1 fruit fly cellular context compared by ENCODE assay signal in the genomic region with DNA sequence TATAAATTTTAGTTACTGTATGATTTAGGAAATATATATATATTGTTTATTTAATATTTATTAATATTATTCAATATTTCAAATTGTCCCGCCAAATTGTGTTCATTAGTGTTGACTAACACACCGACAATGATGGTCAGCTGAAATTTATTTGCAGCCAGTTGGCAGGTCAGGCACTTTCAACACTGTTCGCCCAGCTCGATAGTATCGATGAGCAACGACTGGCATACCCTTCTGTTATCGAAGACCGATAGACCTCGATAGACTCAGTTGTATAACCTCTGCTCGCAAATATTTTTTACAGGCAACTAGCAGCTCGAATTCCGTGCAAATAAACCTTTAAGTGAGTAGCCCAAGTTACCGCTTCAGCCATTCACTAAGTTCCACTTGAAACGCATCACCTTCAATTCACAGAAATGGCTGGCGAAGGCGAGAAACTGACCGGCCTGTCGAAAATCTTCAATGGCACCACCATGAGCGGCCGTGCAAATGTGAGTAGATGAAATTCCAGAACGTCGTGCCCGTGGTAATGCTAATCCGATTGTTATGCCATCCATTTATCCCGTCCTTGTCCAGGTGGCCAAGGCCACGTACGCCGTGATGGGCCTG.
TF ChIP-seq lines count a peak whose summit lies in the region.

A gene (plus strand): TSS at position 231 of the 609 bp plus-strand sequence.

TF ChIP-seq in whole organism, embryonic, 481 proteins besides CTCF, POLR2A, EP300 and RAD21 (continued from another document and continues in another):
- TF ChIP-seq CG15269 (tag; optimal IDR thresholded peaks at IDR 0.05; lab: Kevin White, UChicago) (peak; percentile 52), GATAe (GFP tag; conservative IDR thresholded peaks at IDR 0.05; lab: Robert Waterston, UW) (no peak), unc-4 (GFP tag; IDR thresholded peaks at IDR 0.05; lab: Robert Waterston, UW; ENCODE audit: partially characterized antibody) (peak; percentile 96), D19A (tag; optimal IDR thresholded peaks at IDR 0.05; lab: Kevin White, UChicago) (peak; percentile 29), CG17359 (tag; optimal IDR thresholded peaks at IDR 0.05; lab: Kevin White, UChicago) (peak; percentile 49), ranshi (GFP tag; IDR thresholded peaks at IDR 0.05; lab: Robert Waterston, UW) (peak; percentile 44; the same call in 1 of the 2 replicates), NfI (GFP tag; optimal IDR thresholded peaks at IDR 0.05; lab: Kevin White, UChicago) (peak; percentile 71), CG2678 (tag; optimal IDR thresholded peaks at IDR 0.05; lab: Kevin White, UChicago) (peak; percentile 38), Dfd (GFP tag; optimal IDR thresholded peaks at IDR 0.05; lab: Kevin White, UChicago) (no peak), zen (tag; optimal IDR thresholded peaks at IDR 0.05; lab: Kevin White, UChicago) (peak; percentile 49), CG14860 (GFP tag; IDR thresholded peaks at IDR 0.05; lab: Robert Waterston, UW; ENCODE audit: partially characterized antibody) (peak; percentile 88), CG30431 (GFP tag; optimal IDR thresholded peaks at IDR 0.05; lab: Kevin White, UChicago) (peak; percentile 35), Meics (GFP tag; optimal IDR thresholded peaks at IDR 0.05; lab: Kevin White, UChicago) (peak; percentile 43), CG7745 (tag; optimal IDR thresholded peaks at IDR 0.05; lab: Kevin White, UChicago) (no peak), oc (tag; optimal IDR thresholded peaks at IDR 0.05; lab: Kevin White, UChicago) (no peak), Dll (GFP tag; IDR thresholded peaks at IDR 0.05; lab: Robert Waterston, UW; ENCODE audit: partially characterized antibody) (peak; percentile 91), fd64A (GFP tag; optimal IDR thresholded peaks at IDR 0.05; lab: Kevin White, UChicago) (no peak), Asciz (GFP tag; optimal IDR thresholded peaks at IDR 0.05; lab: Kevin White, UChicago) (no peak), CG13424 (tag; optimal IDR thresholded peaks at IDR 0.05; lab: Kevin White, UChicago) (peak; percentile 46), br (optimal IDR thresholded peaks at IDR 0.05; lab: Kevin White, UChicago) (no peak), jumu (GFP tag; optimal IDR thresholded peaks at IDR 0.05; lab: Kevin White, UChicago) (peak; percentile 51), gt (GFP tag; IDR thresholded peaks at IDR 0.05; lab: Robert Waterston, UW) (no peak), chinmo (GFP tag; IDR thresholded peaks at IDR 0.05; lab: Robert Waterston, UW; ENCODE audit: partially characterized antibody) (peak; percentile 91; the same call in 2 of the 4 replicates), CG17912 (GFP tag; optimal IDR thresholded peaks at IDR 0.05; lab: Kevin White, UChicago) (peak; percentile 47), fd3F (GFP tag; optimal IDR thresholded peaks at IDR 0.05; lab: Kevin White, UChicago) (peak; percentile 31), bab2 (GFP tag; optimal IDR thresholded peaks at IDR 0.05; lab: Kevin White, UChicago) (peak; percentile 19), Rx (GFP tag; IDR thresholded peaks at IDR 0.05; lab: Robert Waterston, UW) (no peak), CG8281 (tag; optimal IDR thresholded peaks at IDR 0.05; lab: Kevin White, UChicago) (no peak), pfk (GFP tag; optimal IDR thresholded peaks at IDR 0.05; lab: Kevin White, UChicago) (peak; percentile 34), Hr78 (GFP tag; optimal IDR thresholded peaks at IDR 0.05; lab: Kevin White, UChicago) (no peak), CG18011 (GFP tag; optimal IDR thresholded peaks at IDR 0.05; lab: Kevin White, UChicago) (peak; percentile 22), CG8924 (tag; optimal IDR thresholded peaks at IDR 0.05; lab: Kevin White, UChicago) (peak; percentile 45), Med (GFP tag; lab: Kevin White, UChicago) (peak; percentile 96), CG7963 (GFP tag; IDR thresholded peaks at IDR 0.05; lab: Robert Waterston, UW; ENCODE audit: partially characterized antibody) (peak; percentile 96), nau (GFP tag; optimal IDR thresholded peaks at IDR 0.05; lab: Kevin White, UChicago) (no peak), rib (GFP tag; IDR thresholded peaks at IDR 0.05; lab: Robert Waterston, UW) (peak; percentile 63; the same call in 1 of the 2 replicates), Xbp1 (GFP tag; optimal IDR thresholded peaks at IDR 0.05; lab: Kevin White, UChicago) (peak; percentile 71), dmrt99B (tag; optimal IDR thresholded peaks at IDR 0.05; lab: Kevin White, UChicago) (peak; percentile 23), cas (GFP tag; IDR thresholded peaks at IDR 0.05; lab: Robert Waterston, UW) (0 out of 2 replicates have a peak, but pooled peaks have one; percentile 39), CG8388 (GFP tag; optimal IDR thresholded peaks at IDR 0.05; lab: Kevin White, UChicago) (peak; percentile 15), pb (GFP tag; optimal IDR thresholded peaks at IDR 0.05; lab: Kevin White, UChicago) (peak; percentile 14), CG3995 (GFP tag; optimal IDR thresholded peaks at IDR 0.05; lab: Kevin White, UChicago) (no peak), CG2120 (GFP tag; optimal IDR thresholded peaks at IDR 0.05; lab: Kevin White, UChicago) (peak; percentile 84), CG6791 (GFP tag; IDR thresholded peaks at IDR 0.05; lab: Robert Waterston, UW; ENCODE audit: partially characterized antibody) (peak; percentile 94), Aef1 (GFP tag; IDR thresholded peaks at IDR 0.05; lab: Robert Waterston, UW) (peak; percentile 31; the same call in 1 of the 3 replicates), CG17612 (GFP tag; IDR thresholded peaks at IDR 0.05; lab: Robert Waterston, UW) (peak; percentile 42; the same call in 1 of the 2 replicates), Atf-2 (GFP tag; optimal IDR thresholded peaks at IDR 0.05; lab: Kevin White, UChicago) (no peak), HHEX (GFP tag; optimal IDR thresholded peaks at IDR 0.05; lab: Kevin White, UChicago) (peak; percentile 41), Xrp1 (GFP tag; IDR thresholded peaks at IDR 0.05; lab: Robert Waterston, UW) (peak; percentile 48; the same call in 1 of the 2 replicates), knrl (GFP tag; IDR thresholded peaks at IDR 0.05; lab: Robert Waterston, UW; ENCODE audit: partially characterized antibody) (peak; percentile 85), CG10267 (tag; optimal IDR thresholded peaks at IDR 0.05; lab: Kevin White, UChicago) (peak; percentile 99), CG16813 (GFP tag; IDR thresholded peaks at IDR 0.05; lab: Robert Waterston, UW; ENCODE audit: partially characterized antibody) (peak; percentile 93), pnt (GFP tag; optimal IDR thresholded peaks at IDR 0.05; lab: Kevin White, UChicago) (no peak), Nf-YC (tag; optimal IDR thresholded peaks at IDR 0.05; lab: Kevin White, UChicago) (peak; percentile 57), emc (GFP tag; optimal IDR thresholded peaks at IDR 0.05; lab: Kevin White, UChicago) (peak; percentile 8), nom (GFP tag; optimal IDR thresholded peaks at IDR 0.05; lab: Kevin White, UChicago) (peak; percentile 35), Vsx1 (GFP tag; optimal IDR thresholded peaks at IDR 0.05; lab: Kevin White, UChicago) (no peak), CG12391 (tag; optimal IDR thresholded peaks at IDR 0.05; lab: Kevin White, UChicago) (peak; percentile 64), CG10959 (GFP tag; IDR thresholded peaks at IDR 0.05; lab: Robert Waterston, UW) (no peak), hbn (GFP tag; IDR thresholded peaks at IDR 0.05; lab: Robert Waterston, UW; ENCODE audit: partially characterized antibody) (peak; percentile 93), CG3163 (GFP tag; optimal IDR thresholded peaks at IDR 0.05; lab: Kevin White, UChicago) (peak; percentile 31), CG2199 (GFP tag; IDR thresholded peaks at IDR 0.05; lab: Robert Waterston, UW) (no peak), CG3838 (GFP tag; optimal IDR thresholded peaks at IDR 0.05; lab: Kevin White, UChicago) (no peak), hth (optimal IDR thresholded peaks at IDR 0.05; lab: Kevin White, UChicago) (no peak), CHES-1-like (GFP tag; optimal IDR thresholded peaks at IDR 0.05; lab: Kevin White, UChicago) (peak; percentile 47), ash1 (GFP tag; optimal IDR thresholded peaks at IDR 0.05; lab: Kevin White, UChicago) (no peak), tin (GFP tag; optimal IDR thresholded peaks at IDR 0.05; lab: Kevin White, UChicago) (peak; percentile 64), CG11695 (GFP tag; IDR thresholded peaks at IDR 0.05; lab: Robert Waterston, UW) (no peak), CrebB (tag; optimal IDR thresholded peaks at IDR 0.05; lab: Kevin White, UChicago) (peak; percentile 36), row (GFP tag; IDR thresholded peaks at IDR 0.05; lab: Robert Waterston, UW) (peak; percentile 31; the same call in 2 of the 3 replicates), slp2 (GFP tag; optimal IDR thresholded peaks at IDR 0.05; lab: Kevin White, UChicago) (peak; percentile 2), NC2β (GFP tag; optimal IDR thresholded peaks at IDR 0.05; lab: Kevin White, UChicago) (peak; percentile 61), CG32532 (GFP tag; IDR thresholded peaks at IDR 0.05; lab: Robert Waterston, UW) (peak; percentile 69; the same call in 1 of the 2 replicates), sob (GFP tag; IDR thresholded peaks at IDR 0.05; lab: Robert Waterston, UW) (peak; percentile 75), CG14667 (GFP tag; IDR thresholded peaks at IDR 0.05; lab: Robert Waterston, UW) (0 out of 2 replicates have a peak, but pooled peaks have one; percentile 19), CG33213 (GFP tag; optimal IDR thresholded peaks at IDR 0.05; lab: Kevin White, UChicago) (peak; percentile 66), prd (optimal IDR thresholded peaks at IDR 0.05; lab: Kevin White, UChicago) (no peak), prd (GFP tag; IDR thresholded peaks at IDR 0.05; lab: Robert Waterston, UW) (peak; percentile 39; the same call in 1 of the 3 replicates), CG10543 (GFP tag; optimal IDR thresholded peaks at IDR 0.05; lab: Kevin White, UChicago) (peak; percentile 69), ase (GFP tag; IDR thresholded peaks at IDR 0.05; lab: Robert Waterston, UW) (no peak), CG4854 (GFP tag; optimal IDR thresholded peaks at IDR 0.05; lab: Kevin White, UChicago) (peak; percentile 54), tll (GFP tag; optimal IDR thresholded peaks at IDR 0.05; lab: Kevin White, UChicago) (no peak), lmd (GFP tag; IDR thresholded peaks at IDR 0.05; lab: Robert Waterston, UW) (peak; percentile 44; the same call in 1 of the 2 replicates), CG12769 (tag; optimal IDR thresholded peaks at IDR 0.05; lab: Kevin White, UChicago) (no peak), da (GFP tag; optimal IDR thresholded peaks at IDR 0.05; lab: Kevin White, UChicago) (no peak), Bteb2 (GFP tag; optimal IDR thresholded peaks at IDR 0.05; lab: Kevin White, UChicago) (peak; percentile 1), Gsc (GFP tag; IDR thresholded peaks at IDR 0.05; lab: Robert Waterston, UW) (no peak), corto (GFP tag; optimal IDR thresholded peaks at IDR 0.05; lab: Kevin White, UChicago) (no peak), mld (GFP tag; IDR thresholded peaks at IDR 0.05; lab: Robert Waterston, UW; ENCODE audit: partially characterized antibody) (peak; percentile 87), Dbx (GFP tag; IDR thresholded peaks at IDR 0.05; lab: Robert Waterston, UW) (peak; percentile 85), grau (tag; optimal IDR thresholded peaks at IDR 0.05; lab: Kevin White, UChicago) (peak; percentile 60), CG9797 (GFP tag; optimal IDR thresholded peaks at IDR 0.05; lab: Kevin White, UChicago) (peak; percentile 55), Gug (GFP tag; IDR thresholded peaks at IDR 0.05; lab: Robert Waterston, UW) (peak; percentile 59; the same call in 2 of the 4 replicates), CkIIα-i1 (GFP tag; IDR thresholded peaks at IDR 0.05; lab: Robert Waterston, UW) (no peak), BtbVII (GFP tag; optimal IDR thresholded peaks at IDR 0.05; lab: Kevin White, UChicago) (peak; percentile 67), CG31365 (tag; optimal IDR thresholded peaks at IDR 0.05; lab: Kevin White, UChicago) (no peak), psq (GFP tag; optimal IDR thresholded peaks at IDR 0.05; lab: Kevin White, UChicago) (peak; percentile 1), Fer3 (tag; optimal IDR thresholded peaks at IDR 0.05; lab: Kevin White, UChicago) (peak; percentile 39), gfzf (GFP tag; optimal IDR thresholded peaks at IDR 0.05; lab: Kevin White, UChicago) (peak; percentile 36), disco-r (GFP tag; optimal IDR thresholded peaks at IDR 0.05; lab: Kevin White, UChicago) (no peak), cad (GFP tag; optimal IDR thresholded peaks at IDR 0.05; lab: Kevin White, UChicago) (no peak), CG16815 (GFP tag; optimal IDR thresholded peaks at IDR 0.05; lab: Kevin White, UChicago) (peak; percentile 14), BEAF-32 (GFP tag; optimal IDR thresholded peaks at IDR 0.05; lab: Kevin White, UChicago) (peak; percentile 92), Poxn (GFP tag; IDR thresholded peaks at IDR 0.05; lab: Robert Waterston, UW) (no peak), eve (GFP tag; optimal IDR thresholded peaks at IDR 0.05; lab: Kevin White, UChicago) (no peak), CG9727 (GFP tag; optimal IDR thresholded peaks at IDR 0.05; lab: Kevin White, UChicago) (no peak), ems (GFP tag; optimal IDR thresholded peaks at IDR 0.05; lab: Kevin White, UChicago) (peak; percentile 41), CG34224 (GFP tag; IDR thresholded peaks at IDR 0.05; lab: Robert Waterston, UW; ENCODE audit: partially characterized antibody) (peak; percentile 96), Drgx (GFP tag; IDR thresholded peaks at IDR 0.05; lab: Robert Waterston, UW) (peak; percentile 9; the same call in 1 of the 2 replicates), otp (GFP tag; IDR thresholded peaks at IDR 0.05; lab: Robert Waterston, UW) (no peak), Fer2 (tag; optimal IDR thresholded peaks at IDR 0.05; lab: Kevin White, UChicago) (peak; percentile 52), Bgb (GFP tag; IDR thresholded peaks at IDR 0.05; lab: Robert Waterston, UW; ENCODE audit: partially characterized antibody) (peak; percentile 98), vvl (GFP tag; IDR thresholded peaks at IDR 0.05; lab: Robert Waterston, UW) (peak; percentile 82), Fer1 (GFP tag; optimal IDR thresholded peaks at IDR 0.05; lab: Kevin White, UChicago) (peak; percentile 73), repo (GFP tag; optimal IDR thresholded peaks at IDR 0.05; lab: Kevin White, UChicago) (peak; percentile 35), Doc3 (GFP tag; IDR thresholded peaks at IDR 0.05; lab: Robert Waterston, UW; ENCODE audit: partially characterized antibody) (peak; percentile 70; the same call in 2 of the 3 replicates), ftz-f1 (GFP tag; optimal IDR thresholded peaks at IDR 0.05; lab: Kevin White, UChicago) (peak; percentile 43), CG4617 (GFP tag; optimal IDR thresholded peaks at IDR 0.05; lab: Kevin White, UChicago; ENCODE audit: borderline replicate concordance) (peak; percentile 58), CG5245 (GFP tag; optimal IDR thresholded peaks at IDR 0.05; lab: Kevin White, UChicago) (peak; percentile 43), twi (tag; optimal IDR thresholded peaks at IDR 0.05; lab: Kevin White, UChicago) (no peak), Awh (GFP tag; IDR thresholded peaks at IDR 0.05; lab: Robert Waterston, UW) (no peak)
